Fruit fly (Drosophila melanogaster): ENCODE data around the gene CG31091.

The CG31091 gene

dm6 chr3R:25882606-25883266 is 17.0 kb upstream of the CG31091 start:
- TF ChIP-seq Sin3A (optimal IDR thresholded peaks at IDR 0.05) (no peak), Myc (optimal IDR thresholded peaks at IDR 0.05) (no peak), insv (optimal IDR thresholded peaks at IDR 0.05) (no peak)

- TF ChIP-seq psq (optimal IDR thresholded peaks at IDR 0.05) (no peak), ttk (optimal IDR thresholded peaks at IDR 0.05) (no peak), Sin3A (optimal IDR thresholded peaks at IDR 0.05) (no peak), insv (optimal IDR thresholded peaks at IDR 0.05) (no peak), Myc (optimal IDR thresholded peaks at IDR 0.05) (no peak), h (optimal IDR thresholded peaks at IDR 0.05) (no peak)
Measured at dm6 chr3R:25883877-25884276, 15.8 kb upstream of the CG31091 start.

dm6 chr3R:25884301-25884700 is 15.4 kb upstream of the CG31091 start:
- TF ChIP-seq ttk (optimal IDR thresholded peaks at IDR 0.05) (no peak), Sin3A (optimal IDR thresholded peaks at IDR 0.05) (no peak)

dm6 chr3R:25885136-25885535 is 14.6 kb upstream of the CG31091 start:
- TF ChIP-seq Sin3A (optimal IDR thresholded peaks at IDR 0.05) (no peak), h (optimal IDR thresholded peaks at IDR 0.05) (no peak), insv (optimal IDR thresholded peaks at IDR 0.05) (no peak), Myc (optimal IDR thresholded peaks at IDR 0.05) (no peak), psq (optimal IDR thresholded peaks at IDR 0.05) (no peak), ttk (optimal IDR thresholded peaks at IDR 0.05) (no peak)

- no peak for TF ChIP-seq Myc (optimal IDR thresholded peaks at IDR 0.05)
- TF ChIP-seq h (optimal IDR thresholded peaks at IDR 0.05): no peak
- no peak for TF ChIP-seq ttk (optimal IDR thresholded peaks at IDR 0.05)
- no peak for TF ChIP-seq Sin3A (optimal IDR thresholded peaks at IDR 0.05)
- no peak for TF ChIP-seq insv (optimal IDR thresholded peaks at IDR 0.05)
- no peak for TF ChIP-seq psq (optimal IDR thresholded peaks at IDR 0.05)
Measured at dm6 chr3R:25888307-25889075, 11.2 kb upstream of the CG31091 start, which contains the start of gene Lnk. Gene Lnk (plus strand): TSS chr3R:25888542.

- TF ChIP-seq psq (optimal IDR thresholded peaks at IDR 0.05): no peak
- TF ChIP-seq insv (optimal IDR thresholded peaks at IDR 0.05): no peak
- no peak for TF ChIP-seq Sin3A (optimal IDR thresholded peaks at IDR 0.05)
- TF ChIP-seq h (optimal IDR thresholded peaks at IDR 0.05): no peak
- TF ChIP-seq ttk (optimal IDR thresholded peaks at IDR 0.05): no peak
- TF ChIP-seq Myc (optimal IDR thresholded peaks at IDR 0.05): no peak
Measured at dm6 chr3R:25893272-25893671, 6.4 kb upstream of the CG31091 start, which contains the start of gene CG5913. Gene CG5913 (plus strand): TSS chr3R:25893495.

- TF ChIP-seq Myc (optimal IDR thresholded peaks at IDR 0.05) (no peak), Sin3A (optimal IDR thresholded peaks at IDR 0.05) (no peak), ttk (optimal IDR thresholded peaks at IDR 0.05) (no peak), insv (optimal IDR thresholded peaks at IDR 0.05) (no peak), h (optimal IDR thresholded peaks at IDR 0.05) (no peak), psq (optimal IDR thresholded peaks at IDR 0.05) (no peak)
Measured at dm6 chr3R:25895522-25895921, 4.2 kb upstream of the CG31091 start, which contains the start of gene Sodq. Gene Sodq (plus strand): TSS chr3R:25895822.

- TF ChIP-seq ttk (optimal IDR thresholded peaks at IDR 0.05): no peak
- no peak for TF ChIP-seq Sin3A (optimal IDR thresholded peaks at IDR 0.05)
- no peak for TF ChIP-seq Myc (optimal IDR thresholded peaks at IDR 0.05)
- TF ChIP-seq insv (optimal IDR thresholded peaks at IDR 0.05): no peak
- no peak for TF ChIP-seq h (optimal IDR thresholded peaks at IDR 0.05)
- no peak for TF ChIP-seq psq (optimal IDR thresholded peaks at IDR 0.05)
Measured at dm6 chr3R:25897176-25897575, 2.5 kb upstream of the CG31091 start, which contains the start of gene Mco3. Gene Mco3 (plus strand): TSS chr3R:25897476.

- TF ChIP-seq insv (optimal IDR thresholded peaks at IDR 0.05) (no peak), Myc (optimal IDR thresholded peaks at IDR 0.05) (no peak), h (optimal IDR thresholded peaks at IDR 0.05) (no peak), ttk (optimal IDR thresholded peaks at IDR 0.05) (no peak), Sin3A (optimal IDR thresholded peaks at IDR 0.05) (no peak)
Measured at dm6 chr3R:25902343-25902742, 2.6 kb downstream of the CG31091 start, which contains the start of gene CG31089. Gene CG31089 (plus strand): TSS chr3R:25902643.

dm6 chr3R:25906722-25907121 is 7.0 kb downstream of the CG31091 start, which contains the start of gene kumpel:
Gene kumpel (plus strand): TSS chr3R:25907022.
- no peak for TF ChIP-seq ttk (optimal IDR thresholded peaks at IDR 0.05)
- no peak for TF ChIP-seq insv (optimal IDR thresholded peaks at IDR 0.05)

dm6 chr3R:25919912-25920311 is 20.2 kb downstream of the CG31091 start:
- TF ChIP-seq h (optimal IDR thresholded peaks at IDR 0.05) (no peak), Myc (optimal IDR thresholded peaks at IDR 0.05) (no peak), psq (optimal IDR thresholded peaks at IDR 0.05) (no peak), ttk (optimal IDR thresholded peaks at IDR 0.05) (no peak), Sin3A (optimal IDR thresholded peaks at IDR 0.05) (no peak)

dm6 chr3R:25922534-25922933 is 22.8 kb downstream of the CG31091 start, which contains the start of gene CG14546:
Gene CG14546 (minus strand): TSS chr3R:25922634.
- TF ChIP-seq ttk (optimal IDR thresholded peaks at IDR 0.05) (no peak), psq (optimal IDR thresholded peaks at IDR 0.05) (no peak), h (optimal IDR thresholded peaks at IDR 0.05) (no peak), insv (optimal IDR thresholded peaks at IDR 0.05) (no peak), Myc (optimal IDR thresholded peaks at IDR 0.05) (no peak), Sin3A (optimal IDR thresholded peaks at IDR 0.05) (no peak)

All from Kc167 (cell line).